Worm (Caenorhabditis elegans) whole organism, L2 larva: Measurements from ENCODE around the gene Y57G11C.499.

ENCODE experiments used
- ama-1 ChIP-seq: fragments of 150-350 bp; optimal IDR thresholded peaks from 2 replicates; lab custom pipeline; 2018; ENCODE audit warnings: inconsistent platforms
- egl-27 ChIP-seq: sonication (generic microtip); optimal IDR thresholded peaks from 3 replicates; lab custom pipeline; 2017; ENCODE audit warnings: missing biosample characterization, missing genetic modification reagents, missing genetic modification characterization
- nhr-237 ChIP-seq: fragments of 150-350 bp; optimal IDR thresholded peaks from 2 replicates; lab custom pipeline; 2014; ENCODE audit warnings: missing biosample characterization, missing genetic modification characterization
- nhr-6 ChIP-seq: fragments of 150-350 bp; optimal IDR thresholded peaks from 2 replicates; lab custom pipeline; 2014; ENCODE audit warnings: missing biosample characterization, missing genetic modification characterization

DNA sequence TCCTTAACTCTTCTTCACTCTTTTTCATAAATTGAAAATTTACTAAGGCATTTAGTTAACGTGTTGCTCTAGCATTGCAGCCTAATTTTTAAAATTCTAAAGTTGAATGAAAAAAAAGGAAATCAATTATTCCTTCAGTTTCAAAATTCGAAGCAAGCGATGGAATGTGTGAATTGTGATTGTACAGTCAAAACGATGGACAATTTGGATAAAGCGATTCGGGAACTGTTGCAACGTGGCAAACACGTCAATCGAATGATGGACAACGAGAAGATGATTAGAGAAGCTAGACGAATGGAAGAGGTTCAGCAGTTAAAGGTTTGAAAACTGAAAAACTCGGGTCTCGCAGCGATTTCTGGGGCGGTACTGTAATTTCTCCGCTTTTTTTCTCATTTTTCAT lies 44.5 kb upstream of the Y57G11C.499 start, which contains the start of gene Y57G11C.14:
- TF ChIP-seq nhr-6 (no peak), nhr-237 (no peak), ama-1 (lab: Kevin White, UChicago) (no peak), egl-27 (tag; lab: Kevin White, UChicago) (no peak)
